Worm (Caenorhabditis elegans): Measurements from ENCODE around the gene F38B6.6.

F38B6.6 gene

DNA sequence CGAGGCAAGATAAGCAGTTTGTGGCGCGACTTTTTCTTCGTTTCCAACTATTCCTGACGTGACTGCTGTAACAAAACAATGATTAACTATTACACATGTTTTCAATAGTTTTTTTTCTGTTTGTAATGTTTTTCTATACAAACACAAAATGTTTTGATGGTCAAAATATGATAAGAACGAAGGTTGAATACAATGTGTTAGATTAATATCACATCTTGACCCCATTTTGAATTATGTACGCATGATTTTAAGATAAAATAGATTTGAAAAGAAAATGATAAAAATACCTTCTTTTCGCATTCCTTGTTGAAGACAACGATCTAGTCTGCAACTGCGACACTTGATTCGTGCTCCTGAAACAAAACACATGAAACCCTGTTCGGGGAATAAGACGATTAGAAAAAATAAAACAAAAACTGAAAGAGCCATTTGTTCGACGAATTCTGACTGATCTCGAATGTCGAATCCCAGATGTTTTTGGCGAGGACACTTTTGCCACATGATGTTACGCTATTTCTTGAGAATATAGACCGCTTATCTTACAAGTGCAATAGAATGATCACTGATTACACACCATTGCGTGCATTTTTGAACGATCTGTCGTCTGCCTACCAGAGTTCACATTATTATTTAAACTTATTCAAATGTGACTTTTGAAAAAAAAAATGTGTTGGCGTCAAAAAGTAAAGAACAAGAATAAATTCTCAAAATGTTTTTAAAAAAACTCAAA lies 24.6 kb downstream of the F38B6.6 start:
- TF ChIP-seq arid-1 (GFP tag; conservative IDR thresholded peaks at IDR 0.05), result no peak
- no peak for TF ChIP-seq ceh-44 (GFP tag; IDR thresholded peaks at IDR 0.05)
- no peak for TF ChIP-seq unc-39 (tag; optimal IDR thresholded peaks at IDR 0.05)
- peak in 1 of 2 experiments; percentile 36 for TF ChIP-seq mdl-1 (tag; optimal IDR thresholded peaks at IDR 0.05)
- TF ChIP-seq nhr-42 (GFP tag; IDR thresholded peaks at IDR 0.05), result no peak
- peak; percentile 22 for TF ChIP-seq nhr-48 (tag; optimal IDR thresholded peaks at IDR 0.05)
- peak in 1 of 2 experiments; percentile 8 for TF ChIP-seq lsy-2 (tag; optimal IDR thresholded peaks at IDR 0.05)
- TF ChIP-seq dve-1 (tag; optimal IDR thresholded peaks at IDR 0.05; ENCODE audit: insufficient read depth), result peak; percentile 49
- TF ChIP-seq zfp-3 (GFP tag; conservative IDR thresholded peaks at IDR 0.05), result no peak
- TF ChIP-seq nhr-28 (tag; optimal IDR thresholded peaks at IDR 0.05), result peak; percentile 75
- TF ChIP-seq skn-1 (tag; optimal IDR thresholded peaks at IDR 0.05), result no peak
- no peak for TF ChIP-seq nhr-237 (tag; optimal IDR thresholded peaks at IDR 0.05)
- peak; percentile 38 for TF ChIP-seq pqm-1 (tag; optimal IDR thresholded peaks at IDR 0.05)
- TF ChIP-seq snpc-1.2 (GFP tag; IDR thresholded peaks at IDR 0.05), result no peak
- TF ChIP-seq duxl-1 (tag; optimal IDR thresholded peaks at IDR 0.05; ENCODE audit: poor library complexity), result no peak
- no peak for TF ChIP-seq nhr-10 (tag; optimal IDR thresholded peaks at IDR 0.05)
- TF ChIP-seq php-3 (GFP tag; IDR thresholded peaks at IDR 0.05), result 0 out of 2 replicates have a peak, but pooled peaks have one; percentile 28
- TF ChIP-seq ceh-32 (tag; optimal IDR thresholded peaks at IDR 0.05; ENCODE audit: poor library complexity), result no peak
- peak; percentile 68 for TF ChIP-seq dmd-6 (GFP tag; IDR thresholded peaks at IDR 0.05)
- TF ChIP-seq lin-15B (tag; optimal IDR thresholded peaks at IDR 0.05), result no peak
- peak in 1 of 2 experiments; percentile 68 for TF ChIP-seq hif-1 (tag; optimal IDR thresholded peaks at IDR 0.05)
- TF ChIP-seq daf-16 (GFP tag; optimal IDR thresholded peaks at IDR 0.05), result no peak
- TF ChIP-seq daf-16 (tag; optimal IDR thresholded peaks at IDR 0.05), result peak; percentile 49
- no peak for TF ChIP-seq daf-8 (GFP tag; IDR thresholded peaks at IDR 0.05)
- TF ChIP-seq hlh-11 (tag; optimal IDR thresholded peaks at IDR 0.05), result peak; percentile 81
- peak; percentile 47 for TF ChIP-seq hlh-30 (tag; optimal IDR thresholded peaks at IDR 0.05; ENCODE audit: insufficient read depth)

DNA sequence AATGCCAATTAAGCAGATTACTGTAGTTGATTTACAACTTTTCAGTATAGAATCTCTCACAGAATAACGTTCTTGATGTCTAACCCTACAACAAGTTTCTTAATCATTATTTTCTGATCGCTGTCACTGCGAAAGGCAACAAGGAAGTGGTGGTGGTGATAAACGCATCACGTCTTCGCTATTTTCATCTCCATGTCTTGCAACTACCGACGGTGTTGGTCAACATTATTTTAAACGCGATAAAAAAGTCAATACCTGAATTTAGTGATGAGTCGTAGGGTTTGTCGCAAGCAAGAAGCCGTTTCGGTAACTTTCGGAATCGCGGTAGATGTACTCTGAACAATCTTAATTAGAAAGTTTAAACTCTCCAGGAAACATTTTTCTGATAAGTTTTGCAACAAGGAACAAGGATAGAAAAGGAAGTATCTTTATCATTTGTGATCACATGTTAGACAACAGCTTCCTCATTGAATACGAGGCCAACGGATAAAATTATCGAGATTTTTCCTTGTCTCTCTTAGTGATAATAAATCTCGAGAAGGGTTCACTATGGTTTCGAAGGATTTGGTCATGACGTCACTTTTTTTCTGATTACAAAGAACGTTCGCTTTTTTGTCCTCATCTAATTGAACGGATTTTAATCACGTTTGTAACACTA lies 26.0 kb downstream of the F38B6.6 start:
- no peak for TF ChIP-seq zip-2 (tag; optimal IDR thresholded peaks at IDR 0.05)
- TF ChIP-seq zip-11 (GFP tag; IDR thresholded peaks at IDR 0.05), result no peak
- no peak for TF ChIP-seq nhr-77 (tag; optimal IDR thresholded peaks at IDR 0.05)
- no peak for TF ChIP-seq cey-2 (tag; optimal IDR thresholded peaks at IDR 0.05; ENCODE audit: borderline replicate concordance, insufficient read depth)
- no peak for TF ChIP-seq ceh-28 (tag; optimal IDR thresholded peaks at IDR 0.05)
- TF ChIP-seq unc-62 (GFP tag; optimal IDR thresholded peaks at IDR 0.05 in 1 of 2), result peak in 1 of 2 experiments; percentile 75
- TF ChIP-seq unc-62 (tag; optimal IDR thresholded peaks at IDR 0.05), result no peak
- no peak for TF ChIP-seq daf-16 (GFP tag; optimal IDR thresholded peaks at IDR 0.05)
- TF ChIP-seq daf-16 (tag; optimal IDR thresholded peaks at IDR 0.05), result peak; percentile 2
- no peak for TF ChIP-seq pqm-1 (tag; optimal IDR thresholded peaks at IDR 0.05)
- peak; percentile 29 for TF ChIP-seq nhr-48 (tag; optimal IDR thresholded peaks at IDR 0.05)
- TF ChIP-seq hlh-30 (tag; optimal IDR thresholded peaks at IDR 0.05; ENCODE audit: insufficient read depth), result peak; percentile 6
- TF ChIP-seq hlh-11 (tag; optimal IDR thresholded peaks at IDR 0.05), result peak; percentile 38
- peak in 1 of 2 experiments; percentile 8 for TF ChIP-seq mdl-1 (tag; optimal IDR thresholded peaks at IDR 0.05)
- peak; percentile 37 for TF ChIP-seq nhr-10 (tag; optimal IDR thresholded peaks at IDR 0.05)

DNA sequence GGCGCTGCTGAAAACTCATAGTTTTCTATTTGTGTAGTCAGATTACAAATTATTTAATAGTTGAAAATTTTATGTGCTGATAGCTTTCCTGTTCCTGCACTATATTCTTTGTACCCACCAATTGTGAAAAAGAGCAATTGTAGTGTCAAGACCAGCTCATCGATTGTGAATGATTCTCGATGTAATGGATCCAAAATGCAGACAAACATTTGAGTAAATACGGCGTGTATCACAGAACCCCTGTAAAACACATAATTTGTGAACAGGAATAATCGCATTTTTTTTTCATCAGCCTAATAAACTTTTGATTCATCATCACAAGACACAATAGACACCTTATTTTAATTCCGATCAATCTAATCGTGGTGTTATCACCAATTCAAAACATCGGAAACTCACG lies 27.6 kb downstream of the F38B6.6 start:
- TF ChIP-seq dmd-6 (GFP tag; IDR thresholded peaks at IDR 0.05) (peak; percentile 42; the same call in 1 of the 2 replicates), nhr-25 (tag; optimal IDR thresholded peaks at IDR 0.05; ENCODE audit: borderline replicate concordance, insufficient read depth) (no peak), lin-1 (GFP tag; IDR thresholded peaks at IDR 0.05) (peak; percentile 42; the same call in 1 of the 2 replicates), ceh-62 (tag; optimal IDR thresholded peaks at IDR 0.05) (no peak), hlh-11 (tag; optimal IDR thresholded peaks at IDR 0.05) (peak; percentile 17), aha-1 (tag) (peak; percentile 60), daf-16 (GFP tag; optimal IDR thresholded peaks at IDR 0.05) (no peak), daf-16 (tag; optimal IDR thresholded peaks at IDR 0.05) (peak; percentile 34)

All from whole organism, L4 larva.